Fruit fly (Drosophila melanogaster) whole organism, embryonic: ENCODE results near the gene CG4462.
A peak's percentile ranks its signal among the peaks of the same experiment; 100 is the strongest.

ENCODE experiments used
- Ada2b ChIP-seq: fragments of 200-800 bp; sonication (Bioruptor generic); IDR thresholded peaks from 2 replicates; pipeline ENCODE4 v1.3.6; 2022; ENCODE audit warnings: missing biosample characterization, missing genetic modification characterization
- Antp ChIP-seq: fragments of 200-800 bp; sonication (Bioruptor generic); optimal IDR thresholded peaks from 3 replicates; lab custom pipeline; 2016; ENCODE audit warnings: missing biosample characterization, missing genetic modification characterization
- BEAF-32 ChIP-seq: fragments of 200-800 bp; sonication (Bioruptor generic); optimal IDR thresholded peaks from 3 replicates; lab custom pipeline; 2017; ENCODE audit warnings: missing biosample characterization, missing genetic modification characterization, mild to moderate bottlenecking, moderate library complexity, missing genetic modification reagents
- BtbVII ChIP-seq: fragments of 200-800 bp; sonication (Bioruptor generic); optimal IDR thresholded peaks from 3 replicates; lab custom pipeline; 2017; ENCODE audit warnings: missing biosample characterization, mild to moderate bottlenecking, missing genetic modification characterization
- CG1024 ChIP-seq: fragments of 200-800 bp; sonication (Bioruptor generic); IDR thresholded peaks from 2 replicates; pipeline ENCODE4 v1.3.6; 2022; ENCODE audit warnings: missing biosample characterization, missing genetic modification characterization
- CG10431 ChIP-seq: fragments of 200-800 bp; sonication (Bioruptor generic); optimal IDR thresholded peaks from 3 replicates; lab custom pipeline; 2018; ENCODE audit warnings: missing biosample characterization, mild to moderate bottlenecking, missing genetic modification characterization
- CG10543 ChIP-seq: fragments of 200-800 bp; sonication (Bioruptor generic); optimal IDR thresholded peaks from 3 replicates; lab custom pipeline; 2017; ENCODE audit warnings: missing biosample characterization, mild to moderate bottlenecking, missing genetic modification characterization, moderate library complexity
- CG11247 ChIP-seq: fragments of 200-800 bp; sonication (Bioruptor generic); IDR thresholded peaks from 2 replicates; pipeline ENCODE4 v1.3.6; 2022; ENCODE audit warnings: missing biosample characterization, missing genetic modification characterization
- CG11504 ChIP-seq: fragments of 200-800 bp; sonication (Bioruptor generic); optimal IDR thresholded peaks from 3 replicates; lab custom pipeline; 2019; ENCODE audit warnings: missing biosample characterization, mild to moderate bottlenecking, missing genetic modification characterization, moderate library complexity
- CG11560 ChIP-seq: fragments of 200-800 bp; sonication (Bioruptor generic); IDR thresholded peaks from 3 replicates; pipeline ENCODE4 v1.3.6; 2022; ENCODE audit warnings: missing biosample characterization, missing genetic modification characterization
- CG12769 ChIP-seq: fragments of 200-800 bp; sonication (Bioruptor generic); optimal IDR thresholded peaks from 2 replicates; lab custom pipeline; 2019; ENCODE audit warnings: missing biosample characterization, mild to moderate bottlenecking, missing genetic modification characterization, moderate library complexity
- CG13287 ChIP-seq: fragments of 200-800 bp; sonication (Bioruptor generic); IDR thresholded peaks from 2 replicates; pipeline ENCODE4 v1.3.6; 2022; ENCODE audit warnings: missing biosample characterization, missing genetic modification characterization; ENCODE audit not compliant: partially characterized antibody
- CG13424 ChIP-seq: fragments of 200-800 bp; sonication (Bioruptor generic); optimal IDR thresholded peaks from 2 replicates; lab custom pipeline; 2019; ENCODE audit warnings: missing biosample characterization, mild to moderate bottlenecking, missing genetic modification characterization, moderate library complexity
- CG15269 ChIP-seq: fragments of 200-800 bp; sonication (Bioruptor generic); optimal IDR thresholded peaks from 2 replicates; lab custom pipeline; 2018; ENCODE audit warnings: missing biosample characterization, mild to moderate bottlenecking, missing genetic modification characterization, moderate library complexity
- CG18262 ChIP-seq: fragments of 200-800 bp; optimal IDR thresholded peaks from 3 replicates; lab custom pipeline; 2019; ENCODE audit warnings: missing biosample characterization, mild to moderate bottlenecking, missing genetic modification characterization, moderate library complexity
- CG2199 ChIP-seq: fragments of 200-800 bp; sonication (Bioruptor generic); IDR thresholded peaks from 3 replicates; pipeline ENCODE4 v1.3.6; 2022; ENCODE audit warnings: missing biosample characterization, missing genetic modification characterization
- CG31441 ChIP-seq: fragments of 200-800 bp; sonication (Bioruptor generic); IDR thresholded peaks from 2 replicates; pipeline ENCODE4 v1.3.6; 2022; ENCODE audit warnings: missing biosample characterization, missing genetic modification characterization
- CG5245 ChIP-seq: fragments of 200-800 bp; sonication (Bioruptor generic); optimal IDR thresholded peaks from 3 replicates; lab custom pipeline; 2016; ENCODE audit warnings: missing biosample characterization, missing genetic modification characterization
- CG6175 ChIP-seq: fragments of 200-800 bp; sonication (Bioruptor generic); IDR thresholded peaks from 3 replicates; pipeline ENCODE4 v1.3.6; 2022; ENCODE audit warnings: missing biosample characterization, missing genetic modification characterization
- CG9932 ChIP-seq: fragments of 200-800 bp; sonication (Bioruptor generic); IDR thresholded peaks from 2 replicates; pipeline ENCODE4 v1.3.6; 2022; ENCODE audit warnings: missing biosample characterization, missing genetic modification characterization
- CrebB ChIP-seq: fragments of 200-800 bp; sonication (Bioruptor generic); optimal IDR thresholded peaks from 3 replicates; lab custom pipeline; 2018; ENCODE audit warnings: missing biosample characterization, mild to moderate bottlenecking, missing genetic modification characterization
- D ChIP-seq, 2 experiments: fragments of 200-800 bp in 1 of 2; fragments of >200 bp in 1 of 2; sonication (Bioruptor generic) in 1 of 2; optimal IDR thresholded peaks; 2 replicates in 1 of 2; 3 replicates in 1 of 2; lab custom pipeline; 2017; ENCODE audit warnings: mild to moderate bottlenecking in 1 of 2, missing biosample characterization in 1 of 2, missing genetic modification characterization in 1 of 2, missing genetic modification reagents in 1 of 2
- Elba2 ChIP-seq: fragments of 200-800 bp; sonication (Bioruptor generic); optimal IDR thresholded peaks from 3 replicates; lab custom pipeline; 2016; ENCODE audit warnings: missing biosample characterization, missing genetic modification characterization
- Fer1 ChIP-seq: fragments of 200-800 bp; sonication (Bioruptor generic); optimal IDR thresholded peaks from 2 replicates; lab custom pipeline; 2017; ENCODE audit warnings: missing biosample characterization, mild to moderate bottlenecking, missing genetic modification characterization
- Hmx ChIP-seq: fragments of 200-800 bp; sonication (Bioruptor generic); optimal IDR thresholded peaks from 2 replicates; lab custom pipeline; 2016; ENCODE audit warnings: missing biosample characterization, missing genetic modification characterization
- Meics ChIP-seq: fragments of 200-800 bp; sonication (Bioruptor generic); optimal IDR thresholded peaks from 2 replicates; lab custom pipeline; 2017; ENCODE audit warnings: missing biosample characterization, mild to moderate bottlenecking, missing genetic modification characterization
- Nf-YC ChIP-seq: fragments of 200-800 bp; optimal IDR thresholded peaks from 3 replicates; lab custom pipeline; 2019; ENCODE audit warnings: missing biosample characterization, mild to moderate bottlenecking, missing genetic modification characterization, moderate library complexity
- NfI ChIP-seq: fragments of 200-800 bp; sonication (Bioruptor generic); optimal IDR thresholded peaks from 3 replicates; lab custom pipeline; 2018; ENCODE audit warnings: missing biosample characterization, mild to moderate bottlenecking, missing genetic modification characterization, moderate library complexity
- Pdp1 ChIP-seq, 2 experiments: fragments of 200-800 bp; sonication (Bioruptor generic); optimal IDR thresholded peaks; 3 replicates each; lab custom pipeline; 2016; ENCODE audit warnings: missing biosample characterization in 2 of 2, missing genetic modification characterization in 2 of 2, mild to moderate bottlenecking in 1 of 2, moderate library complexity in 1 of 2
- Rfx ChIP-seq: fragments of 200-800 bp; sonication (Bioruptor generic); IDR thresholded peaks from 2 replicates; pipeline ENCODE4 v1.3.6; 2022; ENCODE audit warnings: missing biosample characterization, missing genetic modification characterization
- cad ChIP-seq: fragments of >200 bp; optimal IDR thresholded peaks from 2 replicates; lab custom pipeline; 2017; ENCODE audit warnings: missing biosample characterization, missing genetic modification characterization
- caup ChIP-seq: fragments of 200-800 bp; sonication (Bioruptor generic); optimal IDR thresholded peaks from 3 replicates; lab custom pipeline; 2017; ENCODE audit warnings: missing biosample characterization, mild to moderate bottlenecking, missing genetic modification characterization, moderate library complexity; ENCODE audit not compliant: severe bottlenecking
- dpn ChIP-seq, 2 experiments: fragments of 200-800 bp; sonication (Bioruptor generic); optimal IDR thresholded peaks; 3 replicates each; lab custom pipeline; 2016; ENCODE audit warnings: missing biosample characterization in 2 of 2, missing genetic modification characterization in 2 of 2
- ftz-f1 ChIP-seq: fragments of 200-800 bp; sonication (Bioruptor generic); optimal IDR thresholded peaks from 2 replicates; lab custom pipeline; 2016; ENCODE audit warnings: missing biosample characterization, missing genetic modification characterization
- insv ChIP-seq, 2 experiments: fragments of 200-800 bp; sonication (Bioruptor generic); optimal IDR thresholded peaks; 3 replicates each; lab custom pipeline; 2016 to 2018; ENCODE audit warnings: missing biosample characterization in 2 of 2, missing genetic modification characterization in 2 of 2
- lilli ChIP-seq: fragments of 200-800 bp; sonication (Bioruptor generic); optimal IDR thresholded peaks from 3 replicates; lab custom pipeline; 2016; ENCODE audit warnings: missing biosample characterization, missing genetic modification characterization
- ranshi ChIP-seq: fragments of 200-800 bp; sonication (Bioruptor generic); IDR thresholded peaks from 2 replicates; pipeline ENCODE4 v1.3.6; 2022; ENCODE audit warnings: missing biosample characterization, missing genetic modification characterization
- sens-2 ChIP-seq: fragments of 200-800 bp; sonication (Bioruptor generic); IDR thresholded peaks from 2 replicates; pipeline ENCODE4 v1.3.6; 2022; ENCODE audit warnings: missing biosample characterization, missing genetic modification characterization
- slbo ChIP-seq: fragments of 200-800 bp; sonication (Bioruptor generic); IDR thresholded peaks from 2 replicates; pipeline ENCODE4 v1.3.6; 2022; ENCODE audit warnings: missing biosample characterization, missing genetic modification characterization
- sob ChIP-seq: fragments of 200-800 bp; sonication (Bioruptor generic); IDR thresholded peaks from 2 replicates; pipeline ENCODE4 v1.3.6; 2022; ENCODE audit warnings: missing biosample characterization, missing genetic modification characterization
- wek ChIP-seq: fragments of 200-800 bp; sonication (Bioruptor generic); optimal IDR thresholded peaks from 3 replicates; lab custom pipeline; 2018; ENCODE audit warnings: missing biosample characterization, mild to moderate bottlenecking, missing genetic modification characterization, moderate library complexity

Gene CG4462

dm6 chr3R:19902328-19902727, 22.8 kb downstream of the CG4462 start (continued):
- TF ChIP-seq CG5245 (GFP tag; lab: Kevin White, UChicago), result no peak
- peak; percentile 61 for TF ChIP-seq CG12769 (tag; lab: Kevin White, UChicago)
- TF ChIP-seq ftz-f1 (GFP tag; lab: Kevin White, UChicago), result peak; percentile 91
- peak; percentile 41 for TF ChIP-seq slbo (GFP tag; lab: Robert Waterston, UW)
- no peak for TF ChIP-seq cad (GFP tag; lab: Kevin White, UChicago)
- TF ChIP-seq Fer1 (GFP tag; lab: Kevin White, UChicago), result peak; percentile 43
- TF ChIP-seq CG13424 (tag; lab: Kevin White, UChicago), result peak; percentile 4
- peak; percentile 49; the same call in 1 of the 2 replicates for TF ChIP-seq sob
- TF ChIP-seq ranshi (GFP tag; lab: Robert Waterston, UW), result peak; percentile 24; the same call in 1 of the 2 replicates
- no peak for TF ChIP-seq CG31441
- TF ChIP-seq Rfx, result peak; percentile 75
- TF ChIP-seq NfI (GFP tag; lab: Kevin White, UChicago), result no peak
- 0 out of 3 replicates have a peak, but pooled peaks have one; percentile 12 for TF ChIP-seq CG11560 (tag; lab: Robert Waterston, UW)
- TF ChIP-seq Antp (GFP tag; lab: Kevin White, UChicago), result peak; percentile 11
- no peak for TF ChIP-seq CG11504 (tag; lab: Kevin White, UChicago)
- TF ChIP-seq dpn (GFP tag; optimal IDR thresholded peaks at IDR 0.05; lab: Kevin White, UChicago), result peak in 1 of 2 experiments; percentile 20
- peak; percentile 19 for TF ChIP-seq BtbVII (GFP tag; lab: Kevin White, UChicago)
- TF ChIP-seq Ada2b (GFP tag; lab: Robert Waterston, UW), result peak; percentile 25; the same call in 1 of the 2 replicates
- no peak for TF ChIP-seq Hmx (GFP tag; lab: Kevin White, UChicago)
- TF ChIP-seq sens-2 (GFP tag; lab: Robert Waterston, UW), result no peak
- 0 out of 3 replicates have a peak, but pooled peaks have one; percentile 42 for TF ChIP-seq CG2199
- TF ChIP-seq CG9932 (GFP tag; lab: Robert Waterston, UW), result peak; percentile 35
- TF ChIP-seq BEAF-32 (GFP tag; lab: Kevin White, UChicago), result no peak
- 0 out of 2 replicates have a peak, but pooled peaks have one; percentile 18 for TF ChIP-seq CG1024 (GFP tag; lab: Robert Waterston, UW)
- TF ChIP-seq insv (GFP tag; optimal IDR thresholded peaks at IDR 0.05; lab: Kevin White, UChicago), result peak; percentile 82 to 97
- peak; percentile 64 for TF ChIP-seq CG15269 (tag; lab: Kevin White, UChicago)
- 0 out of 3 replicates have a peak, but pooled peaks have one; percentile 24 for TF ChIP-seq CG6175
- TF ChIP-seq Meics, result peak; percentile 46
- TF ChIP-seq CG10431 (GFP tag; lab: Kevin White, UChicago), result no peak
- TF ChIP-seq CG10543 (GFP tag; lab: Kevin White, UChicago), result peak; percentile 13
- TF ChIP-seq CG11247 (GFP tag; lab: Robert Waterston, UW), result peak; percentile 42; the same call in 1 of the 2 replicates
- TF ChIP-seq CrebB (tag; lab: Kevin White, UChicago), result peak; percentile 18
- no peak for TF ChIP-seq CG18262 (tag; lab: Kevin White, UChicago)
- peak; percentile 28 for TF ChIP-seq Elba2 (GFP tag; lab: Kevin White, UChicago)
- TF ChIP-seq Nf-YC (tag; lab: Kevin White, UChicago), result peak; percentile 36
- peak; percentile 14; the same call in 1 of the 2 replicates for TF ChIP-seq CG13287 (GFP tag; lab: Robert Waterston, UW)
- no peak for TF ChIP-seq wek
- TF ChIP-seq lilli (GFP tag; lab: Kevin White, UChicago), result peak; percentile 7
- peak; percentile 9 for TF ChIP-seq caup (GFP tag; lab: Kevin White, UChicago)
- TF ChIP-seq Pdp1 (GFP tag; optimal IDR thresholded peaks at IDR 0.05; lab: Kevin White, UChicago), result peak in 1 of 2 experiments; percentile 39
- no peak for TF ChIP-seq D (optimal IDR thresholded peaks at IDR 0.05; lab: Kevin White, UChicago)
- TF ChIP-seq D (GFP tag; optimal IDR thresholded peaks at IDR 0.05; lab: Kevin White, UChicago), result no peak
